Worm (Caenorhabditis elegans): ENCODE data around the gene ceh-20.

ceh-20 gene

ce11 chrIII:6969781-6970342 lies 9.8 kb upstream of the ceh-20 start (continued):
- peak; percentile 85 for TF ChIP-seq repo-1 (tag; optimal IDR thresholded peaks at IDR 0.05)
- TF ChIP-seq dox-1 (GFP tag; IDR thresholded peaks at IDR 0.05), result peak; percentile 52
- TF ChIP-seq B0261.1 (tag; optimal IDR thresholded peaks at IDR 0.05), result no peak
- TF ChIP-seq ceh-91 (GFP tag; IDR thresholded peaks at IDR 0.05), result no peak
- TF ChIP-seq ceh-40 (GFP tag; IDR thresholded peaks at IDR 0.05), result no peak
- TF ChIP-seq ceh-58 (GFP tag; IDR thresholded peaks at IDR 0.05), result no peak
- no peak for TF ChIP-seq mes-4 (tag; optimal IDR thresholded peaks at IDR 0.05)
- peak; percentile 92 for TF ChIP-seq hrde-1 (tag; optimal IDR thresholded peaks at IDR 0.05; ENCODE audit: borderline replicate concordance)
- peak; percentile 92 for TF ChIP-seq snpc-1.3 (tag; optimal IDR thresholded peaks at IDR 0.05; ENCODE audit: insufficient read depth)
- TF ChIP-seq hsf-1 (GFP tag; IDR thresholded peaks at IDR 0.05), result peak; percentile 82
- peak; percentile 81 for TF ChIP-seq madf-6 (GFP tag; IDR thresholded peaks at IDR 0.05)
- no peak for TF ChIP-seq ztf-28 (GFP tag; IDR thresholded peaks at IDR 0.05)
- peak; percentile 32 for TF ChIP-seq ceh-79 (tag; optimal IDR thresholded peaks at IDR 0.05)
- peak; percentile 26 for TF ChIP-seq die-1 (tag; optimal IDR thresholded peaks at IDR 0.05)
- peak; percentile 61 for TF ChIP-seq tbp1 (GFP tag; optimal IDR thresholded peaks at IDR 0.05)
- 0 out of 2 replicates have a peak, but pooled peaks have one; percentile 62 for TF ChIP-seq nfyb-1 (GFP tag; IDR thresholded peaks at IDR 0.05)
- TF ChIP-seq F39B2.1 (GFP tag; IDR thresholded peaks at IDR 0.05), result peak; percentile 76
- TF ChIP-seq sptf-2 (GFP tag; optimal IDR thresholded peaks at IDR 0.05), result peak; percentile 50
- no peak for TF ChIP-seq sea-2 (GFP tag; IDR thresholded peaks at IDR 0.05)
- peak; percentile 93 for TF ChIP-seq Y53G8AR.9 (GFP tag; conservative IDR thresholded peaks at IDR 0.05)
- no peak for TF ChIP-seq egl-44 (GFP tag; IDR thresholded peaks at IDR 0.05)
- peak; percentile 78; the same call in 1 of the 2 replicates for TF ChIP-seq nfya-2 (GFP tag; IDR thresholded peaks at IDR 0.05)
- TF ChIP-seq pha-4 (tag; optimal IDR thresholded peaks at IDR 0.05), result no peak
- peak in 2 of 3 experiments; percentile 48 to 59 for TF ChIP-seq lin-35 (GFP tag; optimal IDR thresholded peaks at IDR 0.05)
- TF ChIP-seq mcd-1 (GFP tag; IDR thresholded peaks at IDR 0.05), result peak; percentile 43; the same call in 1 of the 2 replicates
- peak; percentile 3 for TF ChIP-seq ztf-22 (GFP tag; optimal IDR thresholded peaks at IDR 0.05)
- TF ChIP-seq hmg-1.2 (GFP tag; IDR thresholded peaks at IDR 0.05), result peak; percentile 51
- TF ChIP-seq attf-6 (GFP tag; IDR thresholded peaks at IDR 0.05), result peak; percentile 84
- TF ChIP-seq Y53F4B.3 (GFP tag; IDR thresholded peaks at IDR 0.05), result 0 out of 2 replicates have a peak, but pooled peaks have one; percentile 18
- peak; percentile 66 for TF ChIP-seq F33H1.4 (GFP tag; IDR thresholded peaks at IDR 0.05)
- peak; percentile 79 for TF ChIP-seq Y95B8A.8 (GFP tag; IDR thresholded peaks at IDR 0.05)
- TF ChIP-seq F10E7.11 (tag; optimal IDR thresholded peaks at IDR 0.05), result no peak
- peak; percentile 81; the same call in 1 of the 2 replicates for TF ChIP-seq lin-26 (GFP tag; IDR thresholded peaks at IDR 0.05)
- TF ChIP-seq athp-1 (tag; optimal IDR thresholded peaks at IDR 0.05), result peak; percentile 58
- TF ChIP-seq B0336.3 (GFP tag; IDR thresholded peaks at IDR 0.05), result peak; percentile 92

ce11 chrIII:6970744-6971143 lies 8.9 kb upstream of the ceh-20 start:
- no peak for TF ChIP-seq ZK185.1 (tag; optimal IDR thresholded peaks at IDR 0.05; ENCODE audit: poor library complexity, severe bottlenecking)
- peak; percentile 67; the same call in 1 of the 2 replicates for TF ChIP-seq zfh-2 (GFP tag; conservative IDR thresholded peaks at IDR 0.05)
- no peak for TF ChIP-seq akir-1 (GFP tag; optimal IDR thresholded peaks at IDR 0.05)
- no peak for TF ChIP-seq ztf-18 (tag; optimal IDR thresholded peaks at IDR 0.05)
- TF ChIP-seq efl-1 (GFP tag; optimal IDR thresholded peaks at IDR 0.05), result peak; percentile 10
- no peak for TF ChIP-seq F37B4.10 (GFP tag; IDR thresholded peaks at IDR 0.05)
- TF ChIP-seq dox-1 (GFP tag; IDR thresholded peaks at IDR 0.05), result peak; percentile 33; the same call in 1 of the 2 replicates
- 0 out of 2 replicates have a peak, but pooled peaks have one; percentile 19 for TF ChIP-seq pbrm-1 (GFP tag; IDR thresholded peaks at IDR 0.05)

Measured in whole organism, young adult.